Fruit fly (Drosophila melanogaster): ENCODE measurements around the gene CG11294.

dm6 chrX:8685394-8685793 lies 8.0 kb downstream of the CG11294 start:
- no peak for TF ChIP-seq CG7045 (GFP tag; optimal IDR thresholded peaks at IDR 0.05)
- no peak for TF ChIP-seq CG14711 (tag; optimal IDR thresholded peaks at IDR 0.05)
- no peak for TF ChIP-seq CG1620 (GFP tag; optimal IDR thresholded peaks at IDR 0.05)
- TF ChIP-seq CG7101 (tag; optimal IDR thresholded peaks at IDR 0.05), result no peak
- TF ChIP-seq cic (GFP tag; optimal IDR thresholded peaks at IDR 0.05), result no peak

Data from whole organism, adult.